Worm (Caenorhabditis elegans) whole organism, L3 larva: Measurements from ENCODE around the gene srlf-13.

Experiments
- elt-3 ChIP-seq, 3 experiments: fragments of 150-350 bp in 1 of 3; sonication (generic microtip) in 2 of 3; optimal IDR thresholded peaks; 2 replicates in 2 of 3; 4 replicates in 1 of 3; lab custom pipeline; 2014 to 2017; ENCODE audit warnings: missing biosample characterization in 3 of 3, missing genetic modification characterization in 3 of 3
- fkh-2 ChIP-seq: fragments of 150-350 bp; optimal IDR thresholded peaks from 2 replicates; lab custom pipeline; 2014; ENCODE audit warnings: missing biosample characterization, missing genetic modification reagents, missing genetic modification characterization
- mdl-1 ChIP-seq: fragments of 150-350 bp; optimal IDR thresholded peaks from 2 replicates; lab custom pipeline; 2014; ENCODE audit warnings: missing biosample characterization, missing genetic modification characterization
- nhr-77 ChIP-seq: fragments of 150-350 bp; optimal IDR thresholded peaks from 2 replicates; lab custom pipeline; 2014; ENCODE audit warnings: missing biosample characterization, missing genetic modification characterization

- no peak for TF ChIP-seq nhr-77 (tag; lab: Kevin White, UChicago)
- no peak for TF ChIP-seq mdl-1 (tag; lab: Kevin White, UChicago)
- no peak for TF ChIP-seq fkh-2
- TF ChIP-seq elt-3 (tag; optimal IDR thresholded peaks at IDR 0.05; lab: Kevin White, UChicago) = no peak
Measured at ce11 chrIV:10851833-10852232, 44.6 kb downstream of the srlf-13 start, which contains the start of gene T11G6.4.
